Worm (Caenorhabditis elegans): Measurements from ENCODE around the gene otub-1.
"Not testable (repeated sequence)": the region's sequence is repeated elsewhere in the genome, so short reads cannot be mapped to it uniquely, and the experiment has no call there.

Gene otub-1

DNA sequence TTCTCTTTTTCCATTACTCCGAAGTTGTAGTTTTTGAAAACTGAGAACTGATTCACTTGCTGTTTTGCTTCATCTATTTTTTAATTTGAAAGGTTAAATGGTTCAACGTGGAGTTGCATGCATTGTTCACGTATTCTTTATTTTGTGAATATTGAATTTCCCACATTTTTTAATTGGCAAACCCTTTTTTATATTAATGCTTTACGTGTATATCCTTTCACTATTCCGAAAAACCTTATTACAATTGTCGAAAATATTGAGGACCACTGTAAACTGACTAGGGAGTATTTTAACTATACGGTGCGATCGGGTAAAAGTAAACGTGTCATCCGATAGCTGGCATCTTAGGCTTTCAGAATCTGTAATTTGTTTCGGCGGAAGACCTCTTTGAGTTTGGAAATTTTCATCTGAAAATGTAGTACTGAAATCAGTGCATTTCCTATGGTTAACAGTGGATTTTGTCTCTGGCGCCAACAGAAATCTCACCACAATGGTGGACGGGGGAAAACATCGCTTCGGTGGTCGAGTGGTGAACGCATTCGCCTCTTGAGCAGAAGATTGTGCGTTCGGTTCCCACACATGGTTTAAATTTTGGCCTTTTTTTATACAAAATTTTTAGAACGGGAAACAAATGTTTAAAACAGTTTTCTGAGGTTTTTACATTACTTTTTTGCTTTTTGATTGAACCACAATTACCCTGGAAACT lies 39.9 kb downstream of the otub-1 start, which contains the start of gene C01G10.14:
C01G10.14 (minus strand) TSS at position 51 of the 706 bp plus-strand sequence.
- not testable (repeated sequence) for TF ChIP-seq nfya-1 (tag; optimal IDR thresholded peaks at IDR 0.05); pag-3 (tag; optimal IDR thresholded peaks at IDR 0.05; ENCODE audit: borderline replicate concordance); lin-11 (tag; optimal IDR thresholded peaks at IDR 0.05)

DNA sequence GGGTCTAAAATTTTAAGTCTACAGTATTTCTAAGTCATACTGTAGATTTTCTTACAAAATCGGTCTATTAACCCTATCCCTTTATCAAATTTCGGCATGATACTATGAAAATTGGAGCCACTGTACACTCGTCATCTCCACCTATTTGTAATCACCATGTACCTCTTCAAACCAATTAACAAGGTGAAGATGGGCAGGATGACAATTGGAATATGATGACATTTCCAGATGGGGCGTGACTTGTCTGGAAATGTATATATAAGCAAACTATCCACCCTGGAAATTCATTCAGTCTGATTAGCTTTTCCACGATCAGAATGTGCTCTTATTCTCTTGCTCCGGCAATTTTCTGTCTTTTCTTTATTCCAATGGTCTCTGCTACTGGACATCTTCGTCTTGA lies 43.2 kb downstream of the otub-1 start, which contains the start of gene Y75B12A.2:
Y75B12A.2 (plus strand) TSS at position 301 of the 400 bp plus-strand sequence.
- no peak for TF ChIP-seq dve-1 (tag; optimal IDR thresholded peaks at IDR 0.05)
- TF ChIP-seq hlh-13 (GFP tag; optimal IDR thresholded peaks at IDR 0.05), result no peak
- TF ChIP-seq F13H6.1 (tag; optimal IDR thresholded peaks at IDR 0.05), result no peak
- TF ChIP-seq ref-2 (tag; optimal IDR thresholded peaks at IDR 0.05), result no peak
- TF ChIP-seq tbx-2 (tag; optimal IDR thresholded peaks at IDR 0.05), result no peak
- TF ChIP-seq pat-9 (tag; optimal IDR thresholded peaks at IDR 0.05), result no peak
- no peak for TF ChIP-seq pqm-1 (tag; optimal IDR thresholded peaks at IDR 0.05)
- TF ChIP-seq ceh-9 (tag; optimal IDR thresholded peaks at IDR 0.05), result no peak
- TF ChIP-seq madf-2 (tag; optimal IDR thresholded peaks at IDR 0.05), result no peak
- TF ChIP-seq fkh-6 (tag; optimal IDR thresholded peaks at IDR 0.05), result no peak
- no peak for TF ChIP-seq sox-4 (tag; optimal IDR thresholded peaks at IDR 0.05)
- no peak for TF ChIP-seq ztf-16 (tag; optimal IDR thresholded peaks at IDR 0.05)
- TF ChIP-seq pha-4 (tag; optimal IDR thresholded peaks at IDR 0.05), result no peak
- no peak for TF ChIP-seq pag-3 (tag; optimal IDR thresholded peaks at IDR 0.05; ENCODE audit: borderline replicate concordance)
- TF ChIP-seq C38D4.7 (GFP tag; optimal IDR thresholded peaks at IDR 0.05), result no peak
- no peak for TF ChIP-seq ceh-19 (GFP tag; optimal IDR thresholded peaks at IDR 0.05)
- TF ChIP-seq unc-42 (tag; optimal IDR thresholded peaks at IDR 0.05), result no peak

DNA sequence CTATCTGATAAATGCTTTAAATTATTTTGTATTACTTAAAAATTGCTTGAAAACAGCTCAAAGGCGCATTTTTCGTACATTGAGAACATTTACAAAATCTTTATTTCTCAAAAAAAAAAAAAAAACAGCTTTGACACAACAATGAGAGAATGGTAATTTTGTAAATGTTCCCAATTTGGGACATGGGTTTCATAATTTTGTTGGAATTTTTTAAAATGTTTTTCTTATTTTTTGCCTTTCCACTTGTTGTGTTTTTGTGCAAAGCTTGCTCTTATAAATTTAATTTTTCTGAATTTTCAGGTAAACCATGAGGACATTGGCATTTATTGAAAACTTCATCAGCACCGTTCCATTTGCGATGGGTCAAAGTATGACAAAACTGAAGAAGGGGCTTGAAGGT lies 45.6 kb downstream of the otub-1 start, which contains the start of gene T01G5.7:
T01G5.7 (plus strand) TSS at position 301 of the 400 bp plus-strand sequence.
- no peak for TF ChIP-seq sox-4 (tag; optimal IDR thresholded peaks at IDR 0.05)
- no peak for TF ChIP-seq ceh-18 (tag; optimal IDR thresholded peaks at IDR 0.05)
- TF ChIP-seq K02D7.2 (tag; optimal IDR thresholded peaks at IDR 0.05), result no peak
- no peak for TF ChIP-seq unc-3 (GFP tag; conservative IDR thresholded peaks at IDR 0.05)
- no peak for TF ChIP-seq unc-3 (tag; optimal IDR thresholded peaks at IDR 0.05)
- TF ChIP-seq T23F11.4 (GFP tag; optimal IDR thresholded peaks at IDR 0.05), result no peak
- TF ChIP-seq unc-86 (tag; optimal IDR thresholded peaks at IDR 0.05), result no peak
- TF ChIP-seq ceh-45 (GFP tag; IDR thresholded peaks at IDR 0.05), result no peak
- no peak for TF ChIP-seq dmd-4 (tag; optimal IDR thresholded peaks at IDR 0.05; ENCODE audit: borderline replicate concordance)
- TF ChIP-seq nhr-232 (tag; optimal IDR thresholded peaks at IDR 0.05), result no peak
- no peak for TF ChIP-seq eyg-1 (tag; optimal IDR thresholded peaks at IDR 0.05)
- TF ChIP-seq che-1 (tag; optimal IDR thresholded peaks at IDR 0.05), result no peak
- TF ChIP-seq C38D4.7 (GFP tag; optimal IDR thresholded peaks at IDR 0.05), result no peak
- TF ChIP-seq ceh-19 (GFP tag; optimal IDR thresholded peaks at IDR 0.05), result no peak

DNA sequence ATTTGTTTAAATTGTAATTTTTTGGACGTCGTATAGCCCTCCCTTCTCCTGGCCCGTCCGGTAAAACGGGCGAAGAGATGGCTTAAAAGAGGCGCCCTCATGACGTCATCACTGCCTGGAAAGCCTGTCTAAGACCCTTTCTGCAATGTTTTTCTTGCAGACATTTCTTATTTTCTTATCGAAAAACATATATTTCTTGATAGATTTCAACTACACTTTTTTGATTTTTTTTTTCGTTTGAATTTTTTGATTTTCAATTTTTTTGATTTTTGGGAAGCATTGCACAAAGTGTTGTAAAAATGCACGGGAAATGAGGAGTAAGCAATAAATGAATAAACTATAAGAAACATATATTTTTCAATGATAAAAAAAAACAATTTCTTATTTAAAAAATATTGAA lies 47.9 kb downstream of the otub-1 start, which contains the start of gene T01G5.6:
T01G5.6 (minus strand) TSS at position 101 of the 400 bp plus-strand sequence.
- TF ChIP-seq pros-1 (tag; optimal IDR thresholded peaks at IDR 0.05) (no peak), eyg-1 (tag; optimal IDR thresholded peaks at IDR 0.05) (no peak), pag-3 (tag; optimal IDR thresholded peaks at IDR 0.05; ENCODE audit: borderline replicate concordance) (no peak), nfya-1 (tag; optimal IDR thresholded peaks at IDR 0.05) (no peak), pha-2 (tag; optimal IDR thresholded peaks at IDR 0.05) (no peak), F13H6.1 (tag; optimal IDR thresholded peaks at IDR 0.05) (no peak)

DNA sequence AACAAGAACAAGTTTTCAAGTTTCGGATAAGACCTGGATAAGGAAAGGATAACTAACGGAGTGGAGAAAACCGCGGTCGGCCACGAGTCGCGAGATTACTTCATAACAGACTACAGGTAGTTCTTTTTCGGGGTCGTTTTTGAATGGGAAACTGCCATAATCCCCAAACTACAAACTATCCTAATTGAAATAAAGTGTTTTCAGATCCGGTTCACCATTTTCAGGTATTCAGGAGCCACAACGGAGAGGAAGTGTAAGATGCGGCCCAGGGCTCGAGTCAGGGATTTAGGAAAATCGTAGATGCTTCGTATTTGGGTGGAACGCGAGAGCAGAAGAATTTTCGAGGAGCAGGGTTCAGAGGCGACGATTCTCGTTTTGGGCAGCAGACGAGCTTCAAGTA lies 49.9 kb downstream of the otub-1 start, which contains the start of gene T01G5.8:
T01G5.8 (plus strand) TSS at position 301 of the 400 bp plus-strand sequence.
- TF ChIP-seq syd-9, elt-4, K02D7.2 (tag; optimal IDR thresholded peaks at IDR 0.05): not testable (repeated sequence)
